Worm (Caenorhabditis elegans) whole organism, L4 larva: Measurements from ENCODE around the gene sru-1.

Experiments
- ZK546.5 ChIP-seq, 2 experiments: sonication (generic microtip); optimal IDR thresholded peaks; 2 replicates each; lab custom pipeline; 2017; ENCODE audit warnings: missing biosample characterization in 2 of 2, missing genetic modification characterization in 2 of 2
- gei-8 ChIP-seq: fragments of 200-800 bp; sonication (Bioruptor generic); optimal IDR thresholded peaks from 2 replicates; lab custom pipeline; 2018; ENCODE audit warnings: mild to moderate bottlenecking, missing genetic modification characterization, missing compliant biosample characterization
- lir-3 ChIP-seq: sonication (generic microtip); optimal IDR thresholded peaks from 2 replicates; lab custom pipeline; 2016; ENCODE audit warnings: mild to moderate bottlenecking, missing genetic modification characterization, missing compliant biosample characterization
- mdl-1 ChIP-seq, 2 experiments: fragments of 150-350 bp in 1 of 2; sonication (generic microtip) in 1 of 2; optimal IDR thresholded peaks; 2 replicates each; lab custom pipeline; 2014 to 2017; ENCODE audit warnings: missing biosample characterization in 2 of 2, missing genetic modification characterization in 2 of 2
- nhr-11 ChIP-seq: fragments of 150-350 bp; optimal IDR thresholded peaks from 2 replicates; lab custom pipeline; 2014; ENCODE audit warnings: missing biosample characterization, missing genetic modification characterization
- snpc-4 ChIP-seq: fragments of 150-350 bp; optimal IDR thresholded peaks from 2 replicates; lab custom pipeline; 2014; ENCODE audit warnings: missing biosample characterization, missing genetic modification characterization
- unc-62 ChIP-seq, 3 experiments: fragments of 150-350 bp in 1 of 3; sonication (generic microtip); optimal IDR thresholded peaks in 2 of 3; peaks in 1 of 3; 1 replicate in 1 of 3; 2 replicates in 2 of 3; lab custom pipeline; 2014 to 2017; ENCODE audit warnings: missing biosample characterization in 3 of 3, missing genetic modification characterization in 3 of 3, missing genetic modification reagents in 3 of 3, missing genotype in 1 of 3

ce11 chrIV:9523139-9523538 lies 34.7 kb downstream of the sru-1 start:
- TF ChIP-seq mdl-1 (tag; optimal IDR thresholded peaks at IDR 0.05; lab: Kevin White, UChicago) (no peak), unc-62 (GFP tag; optimal IDR thresholded peaks at IDR 0.05 in 1 of 2; lab: Kevin White, UChicago) (no peak), unc-62 (tag; optimal IDR thresholded peaks at IDR 0.05; lab: Kevin White, UChicago) (no peak), lir-3 (tag; lab: Kevin White, UChicago) (no peak), gei-8 (GFP tag; lab: Kevin White, UChicago) (no peak), ZK546.5 (tag; optimal IDR thresholded peaks at IDR 0.05; lab: Kevin White, UChicago) (no peak), snpc-4 (tag; lab: Kevin White, UChicago) (no peak), nhr-11 (no peak)
